Fruit fly (Drosophila melanogaster): ENCODE results near the gene CG42704.

DNA sequence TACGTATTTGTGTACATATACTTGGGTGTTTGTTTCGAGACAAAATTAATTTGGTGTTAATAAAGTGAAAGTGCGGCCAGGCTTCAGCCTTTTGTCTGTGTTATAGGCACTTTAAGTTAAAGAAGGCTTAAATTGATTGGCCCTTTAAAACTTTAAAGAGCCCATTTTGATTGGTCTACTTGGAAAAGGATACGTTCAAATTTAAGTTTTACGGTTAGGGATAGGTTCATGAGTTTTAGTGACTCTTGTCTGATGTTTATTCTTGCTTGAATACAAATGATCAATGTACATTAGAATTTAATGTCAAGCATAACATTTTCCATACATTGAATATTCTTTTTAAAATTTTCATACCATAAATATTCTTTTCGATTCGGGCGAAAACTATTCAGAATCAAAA lies 5.6 kb upstream of the CG42704 start, which contains the start of gene CG32727:
- no peak for TF ChIP-seq CTCF (optimal IDR thresholded peaks at IDR 0.05)
- no peak for TF ChIP-seq CG8478 (optimal IDR thresholded peaks at IDR 0.05)
